Worm (Caenorhabditis elegans): ENCODE results near the gene C17C3.3.

Gene C17C3.3

DNA sequence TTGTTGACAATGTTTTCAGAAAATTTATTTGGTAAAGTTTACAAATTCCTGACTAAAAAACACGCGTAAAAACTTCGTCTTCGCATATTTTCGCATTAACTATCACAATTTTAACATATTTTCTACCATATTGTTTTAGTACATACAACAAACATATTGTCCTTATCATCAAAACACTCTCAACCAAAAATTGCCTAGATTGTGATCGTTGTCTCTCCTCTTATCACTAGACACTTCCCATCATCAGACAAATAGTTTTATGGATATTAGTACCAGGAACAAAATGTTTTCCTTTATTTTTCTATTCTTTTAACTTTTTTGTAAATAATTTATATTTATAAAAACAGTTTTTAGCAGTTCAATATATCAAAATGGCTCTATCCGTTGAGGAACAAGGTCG, at the start of gene C17C3.3:
Gene C17C3.3 (plus strand): TSS at position 346 of the 400 bp plus-strand sequence.
- TF ChIP-seq ztf-23 (GFP tag; IDR thresholded peaks at IDR 0.05) (no peak), ref-1 (GFP tag; conservative IDR thresholded peaks at IDR 0.05) (no peak), ztf-29 (GFP tag; IDR thresholded peaks at IDR 0.05) (no peak), med-1 (GFP tag; optimal IDR thresholded peaks at IDR 0.05; ENCODE audit: insufficient read depth) (no peak), cog-1 (tag; optimal IDR thresholded peaks at IDR 0.05) (no peak), klf-2 (GFP tag; conservative IDR thresholded peaks at IDR 0.05) (no peak), flt-1 (GFP tag; IDR thresholded peaks at IDR 0.05) (no peak), T22C8.4 (GFP tag; IDR thresholded peaks at IDR 0.05) (no peak), tab-1 (GFP tag; IDR thresholded peaks at IDR 0.05) (no peak)

DNA sequence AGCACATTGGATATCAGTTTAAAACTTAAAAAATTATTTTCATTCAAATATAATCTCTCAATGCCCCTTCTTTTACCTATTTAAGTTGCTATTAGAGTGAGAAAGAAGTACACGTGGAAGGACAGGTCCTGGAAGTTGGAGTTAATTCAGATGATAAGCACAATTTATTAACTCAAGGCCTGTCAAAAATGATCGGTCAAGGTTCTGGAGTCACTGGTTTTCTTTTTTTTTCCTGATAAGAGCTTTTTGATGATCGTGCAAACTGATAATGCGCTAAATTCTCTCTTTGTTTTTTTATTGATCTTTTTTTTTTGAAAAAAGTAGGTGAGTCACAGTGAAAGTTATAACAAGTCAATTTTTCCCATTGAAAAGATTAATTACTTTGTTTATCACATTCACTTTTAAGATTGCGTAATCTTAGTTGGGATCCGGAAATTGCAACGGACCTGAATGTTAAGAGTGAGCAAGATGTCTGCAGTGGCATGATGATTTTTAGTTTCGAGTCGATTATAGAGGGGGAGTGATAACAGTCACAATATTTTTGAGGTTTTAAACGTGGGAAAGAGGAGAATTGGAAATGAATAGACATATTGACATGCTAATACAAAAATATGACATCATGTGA, 49.0 kb upstream of the C17C3.3 start:
- TF ChIP-seq T22C8.4 (GFP tag; IDR thresholded peaks at IDR 0.05) (no peak), ztf-29 (GFP tag; IDR thresholded peaks at IDR 0.05) (no peak), ref-1 (GFP tag; conservative IDR thresholded peaks at IDR 0.05) (no peak), med-1 (GFP tag; optimal IDR thresholded peaks at IDR 0.05; ENCODE audit: insufficient read depth) (no peak), ztf-23 (GFP tag; IDR thresholded peaks at IDR 0.05) (no peak), flt-1 (GFP tag; IDR thresholded peaks at IDR 0.05) (no peak), tab-1 (GFP tag; IDR thresholded peaks at IDR 0.05) (no peak), cog-1 (tag; optimal IDR thresholded peaks at IDR 0.05) (no peak), klf-2 (GFP tag; conservative IDR thresholded peaks at IDR 0.05) (no peak)

DNA sequence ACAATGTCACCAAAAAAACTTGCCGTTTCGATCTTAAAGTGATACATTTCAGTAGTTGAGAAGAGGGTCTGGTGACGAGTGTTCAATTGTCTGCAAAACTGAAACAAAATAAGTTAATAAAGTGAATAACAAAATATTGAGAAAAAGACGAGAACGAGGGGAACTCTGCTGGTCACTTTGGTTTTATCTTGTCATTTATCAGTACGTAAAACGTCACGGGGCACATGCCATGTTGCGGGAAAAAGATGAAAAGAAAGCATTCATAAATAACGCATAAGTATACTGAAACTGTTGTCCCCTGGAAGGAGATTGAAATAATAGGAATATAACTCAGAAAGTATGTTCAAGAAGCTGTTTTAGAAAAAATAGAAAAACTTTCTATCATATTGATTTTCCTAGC, 46.7 kb upstream of the C17C3.3 start, which contains the start of gene sahd-1:
Gene sahd-1 (minus strand): TSS at position 100 of the 400 bp plus-strand sequence.
- no peak for TF ChIP-seq tab-1 (GFP tag; IDR thresholded peaks at IDR 0.05)
- no peak for TF ChIP-seq T22C8.4 (GFP tag; IDR thresholded peaks at IDR 0.05)
- no peak for TF ChIP-seq ref-1 (GFP tag; conservative IDR thresholded peaks at IDR 0.05)
- TF ChIP-seq ztf-23 (GFP tag; IDR thresholded peaks at IDR 0.05): no peak
- no peak for TF ChIP-seq cog-1 (tag; optimal IDR thresholded peaks at IDR 0.05)
- TF ChIP-seq ztf-29 (GFP tag; IDR thresholded peaks at IDR 0.05): no peak
- no peak for TF ChIP-seq flt-1 (GFP tag; IDR thresholded peaks at IDR 0.05)
- no peak for TF ChIP-seq med-1 (GFP tag; optimal IDR thresholded peaks at IDR 0.05; ENCODE audit: insufficient read depth)
- TF ChIP-seq klf-2 (GFP tag; conservative IDR thresholded peaks at IDR 0.05): no peak

DNA sequence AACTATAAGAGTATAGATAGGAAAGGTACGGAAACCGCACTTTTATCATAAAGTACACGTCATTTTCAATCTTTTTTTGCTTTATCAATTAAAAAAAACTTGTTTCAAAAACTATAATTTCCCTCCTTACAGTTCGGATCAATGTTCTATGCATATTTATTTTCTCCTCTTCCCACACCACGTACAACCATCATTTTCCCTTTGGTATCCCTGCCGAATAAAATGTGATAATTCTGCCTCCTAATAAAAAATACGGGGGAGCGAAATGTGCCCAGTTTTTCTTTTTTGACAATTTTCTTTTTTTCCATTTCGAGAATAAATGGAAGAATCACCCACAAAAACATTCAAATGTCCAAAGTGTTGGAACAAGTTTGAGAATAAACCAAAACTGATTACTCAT, 46.0 kb upstream of the C17C3.3 start, which contains the start of gene ZK177.3:
Gene ZK177.3 (plus strand): TSS at position 301 of the 400 bp plus-strand sequence.
- TF ChIP-seq ztf-23 (GFP tag; IDR thresholded peaks at IDR 0.05): no peak
- TF ChIP-seq klf-2 (GFP tag; conservative IDR thresholded peaks at IDR 0.05): no peak
- TF ChIP-seq ref-1 (GFP tag; conservative IDR thresholded peaks at IDR 0.05): no peak
- no peak for TF ChIP-seq cog-1 (tag; optimal IDR thresholded peaks at IDR 0.05)
- TF ChIP-seq tab-1 (GFP tag; IDR thresholded peaks at IDR 0.05): no peak
- TF ChIP-seq T22C8.4 (GFP tag; IDR thresholded peaks at IDR 0.05): no peak
- TF ChIP-seq flt-1 (GFP tag; IDR thresholded peaks at IDR 0.05): no peak
- TF ChIP-seq ztf-29 (GFP tag; IDR thresholded peaks at IDR 0.05): no peak
- TF ChIP-seq med-1 (GFP tag; optimal IDR thresholded peaks at IDR 0.05; ENCODE audit: insufficient read depth): no peak

DNA sequence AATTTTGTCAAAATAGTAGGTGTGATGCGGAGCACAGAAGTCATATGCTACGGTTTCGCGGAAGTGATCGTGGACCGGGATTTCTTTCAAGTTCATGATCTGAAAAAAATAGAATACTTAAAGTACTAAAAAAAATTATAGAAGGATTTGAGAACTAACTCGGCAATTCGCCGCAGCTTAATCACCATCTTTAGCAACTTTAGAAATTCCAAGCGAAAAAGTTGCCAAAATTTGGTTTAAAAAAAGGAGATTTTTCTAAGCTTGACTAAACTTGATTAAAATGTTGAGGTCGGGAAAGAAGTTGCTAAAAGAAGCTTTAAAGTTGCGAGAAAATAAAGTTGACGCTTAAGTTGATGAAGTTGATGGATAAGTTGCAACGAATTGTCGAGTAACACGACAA, 43.9 kb upstream of the C17C3.3 start, which contains the start of gene ZK177.9:
Gene ZK177.9 (minus strand): TSS at position 101 of the 400 bp plus-strand sequence.
- TF ChIP-seq ztf-23 (GFP tag; IDR thresholded peaks at IDR 0.05) (no peak), flt-1 (GFP tag; IDR thresholded peaks at IDR 0.05) (no peak), ztf-29 (GFP tag; IDR thresholded peaks at IDR 0.05) (no peak), cog-1 (tag; optimal IDR thresholded peaks at IDR 0.05) (no peak), tab-1 (GFP tag; IDR thresholded peaks at IDR 0.05) (no peak), ref-1 (GFP tag; conservative IDR thresholded peaks at IDR 0.05) (no peak), klf-2 (GFP tag; conservative IDR thresholded peaks at IDR 0.05) (no peak), med-1 (GFP tag; optimal IDR thresholded peaks at IDR 0.05; ENCODE audit: insufficient read depth) (no peak), T22C8.4 (GFP tag; IDR thresholded peaks at IDR 0.05) (no peak)

DNA sequence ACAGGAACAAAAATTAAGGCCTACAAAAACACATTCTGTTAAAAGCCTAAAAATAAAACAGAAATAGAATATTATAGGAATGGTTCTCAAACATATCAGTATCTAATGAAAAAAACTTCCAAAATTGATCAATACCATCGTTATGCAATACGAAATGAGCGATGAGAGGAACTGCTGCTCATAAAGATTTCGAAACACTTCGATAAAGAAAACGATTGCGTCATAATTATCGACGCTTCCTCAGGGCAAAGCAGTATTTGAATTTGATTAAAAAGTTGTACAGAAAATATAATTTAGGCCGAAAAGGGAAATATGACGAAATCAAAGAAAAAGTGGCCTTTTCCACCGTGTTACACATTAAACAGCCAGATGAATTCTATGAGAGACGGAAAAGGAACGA, 43.5 kb upstream of the C17C3.3 start:
- TF ChIP-seq T22C8.4 (GFP tag; IDR thresholded peaks at IDR 0.05) (no peak), ref-1 (GFP tag; conservative IDR thresholded peaks at IDR 0.05) (no peak), med-1 (GFP tag; optimal IDR thresholded peaks at IDR 0.05; ENCODE audit: insufficient read depth) (no peak), flt-1 (GFP tag; IDR thresholded peaks at IDR 0.05) (no peak), ztf-29 (GFP tag; IDR thresholded peaks at IDR 0.05) (no peak), klf-2 (GFP tag; conservative IDR thresholded peaks at IDR 0.05) (no peak), ztf-23 (GFP tag; IDR thresholded peaks at IDR 0.05) (no peak)

DNA sequence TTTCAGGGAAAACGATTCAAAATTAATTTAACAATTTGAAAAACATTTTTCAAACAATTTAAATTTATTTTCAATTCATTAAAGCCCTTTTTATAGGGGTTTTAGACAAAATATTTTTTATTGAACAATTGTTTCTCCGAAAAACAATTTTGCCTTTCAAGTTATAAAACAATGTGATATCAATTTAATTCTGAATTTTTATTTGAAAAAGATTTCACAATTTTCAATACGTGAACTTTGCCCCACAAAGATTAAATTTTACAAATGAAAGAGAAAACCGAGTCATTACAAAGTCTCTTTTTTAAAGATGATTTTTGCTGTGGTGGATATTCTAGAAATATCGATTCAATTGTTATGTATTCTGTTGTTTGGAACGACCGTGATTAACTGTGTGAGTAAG, 42.6 kb upstream of the C17C3.3 start, which contains the start of gene ZK177.2:
Gene ZK177.2 (plus strand): TSS at position 301 of the 400 bp plus-strand sequence.
- no peak for TF ChIP-seq ref-1 (GFP tag; conservative IDR thresholded peaks at IDR 0.05)
- no peak for TF ChIP-seq ztf-23 (GFP tag; IDR thresholded peaks at IDR 0.05)
- TF ChIP-seq flt-1 (GFP tag; IDR thresholded peaks at IDR 0.05): no peak
- no peak for TF ChIP-seq T22C8.4 (GFP tag; IDR thresholded peaks at IDR 0.05)
- TF ChIP-seq klf-2 (GFP tag; conservative IDR thresholded peaks at IDR 0.05): no peak
- no peak for TF ChIP-seq tab-1 (GFP tag; IDR thresholded peaks at IDR 0.05)
- no peak for TF ChIP-seq med-1 (GFP tag; optimal IDR thresholded peaks at IDR 0.05; ENCODE audit: insufficient read depth)
- no peak for TF ChIP-seq ztf-29 (GFP tag; IDR thresholded peaks at IDR 0.05)
- no peak for TF ChIP-seq cog-1 (tag; optimal IDR thresholded peaks at IDR 0.05)

DNA sequence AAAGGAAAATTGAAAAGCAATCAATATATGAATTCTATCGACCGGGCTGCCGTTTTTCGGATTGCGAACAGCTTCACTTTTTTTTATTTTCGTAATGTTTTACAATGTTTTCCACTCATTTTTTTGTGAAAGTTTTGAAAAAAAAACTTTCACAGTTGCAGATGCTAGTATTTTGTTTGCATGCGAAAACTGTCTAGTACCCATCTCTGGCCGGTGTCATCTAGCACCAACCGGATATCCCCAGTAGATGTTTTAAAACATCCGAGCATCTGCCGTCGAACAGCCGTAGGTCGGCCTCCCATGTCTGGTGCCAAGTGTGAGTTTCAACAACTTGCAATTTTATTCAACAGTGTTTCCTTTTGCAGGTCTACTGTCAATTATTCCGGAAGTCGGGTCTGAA, 40.1 kb upstream of the C17C3.3 start, which contains the start of gene ZK177.12:
Gene ZK177.12 (plus strand): TSS at position 301 of the 400 bp plus-strand sequence.
- TF ChIP-seq med-1 (GFP tag; optimal IDR thresholded peaks at IDR 0.05; ENCODE audit: insufficient read depth) (no peak), cog-1 (tag; optimal IDR thresholded peaks at IDR 0.05) (no peak), ztf-29 (GFP tag; IDR thresholded peaks at IDR 0.05) (no peak), T22C8.4 (GFP tag; IDR thresholded peaks at IDR 0.05) (no peak), ztf-23 (GFP tag; IDR thresholded peaks at IDR 0.05) (no peak), ref-1 (GFP tag; conservative IDR thresholded peaks at IDR 0.05) (no peak), flt-1 (GFP tag; IDR thresholded peaks at IDR 0.05) (no peak), klf-2 (GFP tag; conservative IDR thresholded peaks at IDR 0.05) (no peak), tab-1 (GFP tag; IDR thresholded peaks at IDR 0.05) (no peak)

DNA sequence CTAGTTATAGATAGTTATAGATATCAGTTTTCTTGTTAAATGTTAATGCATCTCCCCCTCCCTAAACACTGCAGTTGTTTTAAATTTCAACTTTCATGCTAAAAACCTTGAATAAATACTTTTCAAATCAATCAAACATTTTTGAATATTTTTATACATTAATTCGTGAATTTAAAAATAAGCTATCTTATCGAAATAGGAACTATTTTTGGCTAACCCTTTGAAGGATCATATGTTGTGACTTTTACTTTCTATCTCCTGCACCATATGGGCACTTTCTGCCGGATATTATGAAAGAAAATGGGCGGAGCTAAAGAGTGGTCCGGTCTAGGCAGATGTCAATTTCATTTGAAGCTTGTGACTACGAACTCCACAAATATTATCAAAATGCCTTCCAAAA, 38.9 kb upstream of the C17C3.3 start, which contains the start of gene ZK177.11:
Gene ZK177.11 (plus strand): TSS at position 301 of the 400 bp plus-strand sequence.
- TF ChIP-seq tab-1 (GFP tag; IDR thresholded peaks at IDR 0.05): no peak
- TF ChIP-seq cog-1 (tag; optimal IDR thresholded peaks at IDR 0.05): no peak
- no peak for TF ChIP-seq ztf-29 (GFP tag; IDR thresholded peaks at IDR 0.05)
- no peak for TF ChIP-seq T22C8.4 (GFP tag; IDR thresholded peaks at IDR 0.05)
- no peak for TF ChIP-seq ztf-23 (GFP tag; IDR thresholded peaks at IDR 0.05)
- no peak for TF ChIP-seq flt-1 (GFP tag; IDR thresholded peaks at IDR 0.05)
- no peak for TF ChIP-seq klf-2 (GFP tag; conservative IDR thresholded peaks at IDR 0.05)
- TF ChIP-seq med-1 (GFP tag; optimal IDR thresholded peaks at IDR 0.05; ENCODE audit: insufficient read depth): no peak

Measured in whole organism, midembryonic.